Worm (Caenorhabditis elegans) whole organism, young adult: ENCODE data around the gene str-28.

Experiments used
- D2030.7 ChIP-seq: fragments of 200-800 bp; sonication (Bioruptor generic); IDR thresholded peaks from 2 replicates; pipeline ENCODE4 v1.3.6; 2022; ENCODE audit warnings: missing genetic modification reagents, missing genetic modification characterization, missing compliant biosample characterization
- F10E7.11 ChIP-seq: sonication (generic microtip); optimal IDR thresholded peaks from 2 replicates; lab custom pipeline; 2017; ENCODE audit warnings: mild to moderate bottlenecking, missing genetic modification characterization, moderate library complexity, missing compliant biosample characterization
- F23B12.7 ChIP-seq: sonication (generic microtip); optimal IDR thresholded peaks from 2 replicates; lab custom pipeline; 2017; ENCODE audit warnings: missing genetic modification characterization, mild to moderate bottlenecking, missing compliant biosample characterization, antibody characterized with exemption, moderate library complexity; ENCODE audit not compliant: insufficient read depth
- F49E8.2 ChIP-seq: sonication (generic microtip); optimal IDR thresholded peaks from 3 replicates; lab custom pipeline; 2017; ENCODE audit warnings: missing genetic modification characterization, mild to moderate bottlenecking, missing compliant biosample characterization, antibody characterized with exemption, moderate library complexity; ENCODE audit not compliant: insufficient read depth
- K11D2.4 ChIP-seq: fragments of 200-800 bp; sonication (Bioruptor generic); IDR thresholded peaks from 2 replicates; pipeline ENCODE4 v1.3.6; 2022; ENCODE audit warnings: missing genetic modification reagents, missing genetic modification characterization, missing compliant biosample characterization
- Y53G8AR.9 ChIP-seq: fragments of 200-800 bp; sonication (Bioruptor generic); conservative IDR thresholded peaks from 2 replicates; pipeline ENCODE4 v1.3.6; 2022; ENCODE audit warnings: missing genetic modification reagents, missing genetic modification characterization, missing compliant biosample characterization
- ZK185.1 ChIP-seq: sonication (generic microtip); optimal IDR thresholded peaks from 2 replicates; lab custom pipeline; 2016; ENCODE audit warnings: mild to moderate bottlenecking, missing genetic modification characterization, missing compliant biosample characterization; ENCODE audit not compliant: poor library complexity, severe bottlenecking
- akir-1 ChIP-seq: fragments of 200-800 bp; sonication (Bioruptor generic); optimal IDR thresholded peaks from 2 replicates; lab custom pipeline; 2018; ENCODE audit warnings: mild to moderate bottlenecking, missing genetic modification characterization, moderate library complexity, missing compliant biosample characterization
- athp-1 ChIP-seq: sonication (generic microtip); optimal IDR thresholded peaks from 2 replicates; lab custom pipeline; 2017; ENCODE audit warnings: mild to moderate bottlenecking, missing genetic modification characterization, missing compliant biosample characterization
- attf-6 ChIP-seq: fragments of 200-800 bp; sonication (Bioruptor generic); IDR thresholded peaks from 2 replicates; pipeline ENCODE4 v1.3.6; 2022; ENCODE audit warnings: missing genetic modification reagents, missing genetic modification characterization, missing compliant biosample characterization
- bed-1 ChIP-seq: fragments of 200-800 bp; sonication (Bioruptor generic); IDR thresholded peaks from 2 replicates; pipeline ENCODE4 v1.3.6; 2022; ENCODE audit warnings: missing genetic modification reagents, missing genetic modification characterization, missing compliant biosample characterization
- cebp-1 ChIP-seq, 2 experiments: fragments of 200-800 bp in 1 of 2; sonication (Bioruptor generic) in 1 of 2; sonication (generic microtip) in 1 of 2; IDR thresholded peaks in 1 of 2; optimal IDR thresholded peaks in 1 of 2; 2 replicates each; pipeline versions ENCODE4 v1.3.6 to Lab custom; 2017 to 2022; ENCODE audit warnings: missing compliant biosample characterization in 2 of 2, missing genetic modification characterization in 2 of 2, mild to moderate bottlenecking in 1 of 2, missing genetic modification reagents in 1 of 2, moderate library complexity in 1 of 2
- dox-1 ChIP-seq: fragments of 200-800 bp; sonication (Bioruptor generic); IDR thresholded peaks from 2 replicates; pipeline ENCODE4 v1.3.6; 2022; ENCODE audit warnings: missing genetic modification reagents, missing genetic modification characterization, missing compliant biosample characterization
- dpl-1 ChIP-seq: fragments of 150-350 bp; optimal IDR thresholded peaks from 2 replicates; lab custom pipeline; 2014; ENCODE audit warnings: missing biosample characterization, missing genetic modification reagents, missing genetic modification characterization
- fkh-3 ChIP-seq: sonication (generic microtip); optimal IDR thresholded peaks from 2 replicates; lab custom pipeline; 2016; ENCODE audit warnings: mild to moderate bottlenecking, missing genetic modification characterization, missing compliant biosample characterization
- hlh-26 ChIP-seq: fragments of 200-800 bp; sonication (Bioruptor generic); conservative IDR thresholded peaks from 2 replicates; pipeline ENCODE4 v1.3.6; 2022; ENCODE audit warnings: missing genetic modification reagents, missing genetic modification characterization, missing compliant biosample characterization
- hrde-1 ChIP-seq: sonication (generic microtip); optimal IDR thresholded peaks from 2 replicates; lab custom pipeline; 2016; ENCODE audit warnings: missing genetic modification characterization, mild to moderate bottlenecking, missing compliant biosample characterization, moderate library complexity, missing genotype, missing genetic modification reagents, borderline replicate concordance
- lsl-1 ChIP-seq: fragments of 200-800 bp; sonication (Bioruptor generic); optimal IDR thresholded peaks from 2 replicates; lab custom pipeline; 2018; ENCODE audit warnings: mild to moderate bottlenecking, missing genetic modification characterization, moderate library complexity, missing compliant biosample characterization
- nfya-1 ChIP-seq: sonication (generic microtip); optimal IDR thresholded peaks from 2 replicates; lab custom pipeline; 2017; ENCODE audit warnings: antibody characterized with exemption, missing compliant biosample characterization, missing genetic modification characterization, borderline replicate concordance; ENCODE audit not compliant: insufficient read depth
- nfya-2 ChIP-seq: fragments of 200-800 bp; sonication (Bioruptor generic); IDR thresholded peaks from 2 replicates; pipeline ENCODE4 v1.3.6; 2022; ENCODE audit warnings: missing genetic modification reagents, missing genetic modification characterization, missing compliant biosample characterization
- nhr-27 ChIP-seq: fragments of 200-800 bp; sonication (Bioruptor generic); optimal IDR thresholded peaks from 2 replicates; lab custom pipeline; 2018; ENCODE audit warnings: mild to moderate bottlenecking, missing genetic modification characterization, moderate library complexity, missing compliant biosample characterization
- pha-4 ChIP-seq: fragments of 150-350 bp; sonication (generic microtip); optimal IDR thresholded peaks from 2 replicates; lab custom pipeline; 2014; ENCODE audit warnings: missing biosample characterization, missing genetic modification reagents, missing genetic modification characterization
- rcor-1 ChIP-seq: fragments of 200-800 bp; sonication (Bioruptor generic); IDR thresholded peaks from 2 replicates; pipeline ENCODE4 v1.3.6; 2022; ENCODE audit warnings: missing genetic modification reagents, missing genetic modification characterization, missing compliant biosample characterization
- rpc-1 ChIP-seq, 2 experiments: fragments of 150-350 bp in 1 of 2; sonication (generic microtip) in 1 of 2; optimal IDR thresholded peaks; 2 replicates each; lab custom pipeline; 2014 to 2018; ENCODE audit warnings: missing biosample characterization in 1 of 2, missing genetic modification characterization in 1 of 2, missing genetic modification reagents in 1 of 2, missing genotype in 1 of 2
- sdz-38 ChIP-seq: sonication (generic microtip); optimal IDR thresholded peaks from 2 replicates; lab custom pipeline; 2016; ENCODE audit warnings: missing genotype, missing genetic modification characterization, missing compliant biosample characterization
- snpc-1.3 ChIP-seq: sonication (generic microtip); optimal IDR thresholded peaks from 2 replicates; lab custom pipeline; 2017; ENCODE audit warnings: missing genetic modification characterization, mild to moderate bottlenecking, missing compliant biosample characterization, antibody characterized with exemption, moderate library complexity, missing genotype, missing genetic modification reagents; ENCODE audit not compliant: insufficient read depth
- tbp1 ChIP-seq: fragments of 200-800 bp; sonication (Bioruptor generic); optimal IDR thresholded peaks from 2 replicates; lab custom pipeline; 2018; ENCODE audit warnings: mild to moderate bottlenecking, missing genetic modification characterization, missing compliant biosample characterization
- zfh-2 ChIP-seq: fragments of 200-800 bp; sonication (Bioruptor generic); conservative IDR thresholded peaks from 2 replicates; pipeline ENCODE4 v1.3.6; 2022; ENCODE audit warnings: missing genetic modification reagents, missing genetic modification characterization, missing compliant biosample characterization
- ztf-18 ChIP-seq: sonication (generic microtip); optimal IDR thresholded peaks from 2 replicates; lab custom pipeline; 2016; ENCODE audit warnings: missing genotype, mild to moderate bottlenecking, missing genetic modification characterization, missing compliant biosample characterization
- ztf-22 ChIP-seq: fragments of 200-800 bp; sonication (Bioruptor generic); optimal IDR thresholded peaks from 2 replicates; lab custom pipeline; 2018; ENCODE audit warnings: mild to moderate bottlenecking, missing genetic modification characterization, moderate library complexity, missing compliant biosample characterization
- ztf-25 ChIP-seq: fragments of 200-800 bp; sonication (Bioruptor generic); IDR thresholded peaks from 2 replicates; pipeline ENCODE4 v1.3.6; 2022; ENCODE audit warnings: missing genetic modification reagents, missing genetic modification characterization, missing compliant biosample characterization
- ztf-26 ChIP-seq: sonication (generic microtip); optimal IDR thresholded peaks from 2 replicates; lab custom pipeline; 2017; ENCODE audit warnings: missing genetic modification characterization, missing compliant biosample characterization

str-28 gene

DNA sequence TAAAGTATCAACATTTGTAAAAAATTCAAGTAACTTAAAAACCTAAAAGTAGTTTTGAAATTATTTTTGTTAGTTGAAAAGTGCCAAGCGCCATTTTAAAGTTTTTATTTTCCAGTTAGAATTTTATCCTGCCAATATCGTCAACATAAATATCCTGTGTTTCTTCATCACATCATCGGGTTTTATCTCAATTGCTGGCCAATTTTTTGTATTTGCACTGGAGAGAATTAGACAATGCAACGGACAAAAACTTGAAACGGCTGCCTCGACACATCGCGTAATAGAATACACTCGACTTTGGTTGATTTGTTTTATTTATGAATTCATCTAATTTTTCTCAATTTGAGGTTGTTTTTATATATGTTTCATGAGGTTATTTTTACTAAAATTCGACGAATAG, 17.7 kb downstream of the str-28 start, which contains the start of gene F25E5.2:
Gene F25E5.2 (plus strand): TSS at position 301 of the 400 bp plus-strand sequence.
- no peak for TF ChIP-seq hrde-1
- TF ChIP-seq bed-1 (GFP tag; lab: Robert Waterston, UW): no peak

DNA sequence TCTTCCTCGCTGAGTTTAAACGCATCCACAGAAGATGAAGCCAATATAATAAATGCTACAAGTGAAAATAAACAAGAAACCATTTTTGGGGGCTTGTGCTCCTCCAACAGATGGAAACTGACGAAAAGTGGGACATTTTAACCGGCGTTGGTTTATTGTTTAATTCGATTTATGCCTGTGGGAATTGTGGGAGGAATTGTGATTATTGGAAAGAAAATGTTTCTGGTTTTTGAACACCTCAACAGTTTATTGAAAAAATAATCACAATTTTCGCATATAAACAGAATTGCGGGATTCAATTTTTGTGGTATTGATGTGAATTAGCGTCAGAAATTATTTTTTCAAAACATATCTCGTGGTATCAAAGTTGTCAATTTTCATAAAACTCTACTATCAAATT, 18.5 kb downstream of the str-28 start, which contains the start of gene try-8:
Gene try-8 (minus strand): TSS at position 101 of the 400 bp plus-strand sequence.
- TF ChIP-seq akir-1 (GFP tag; lab: Kevin White, UChicago) (no peak), lsl-1 (no peak), sdz-38 (tag; lab: Kevin White, UChicago) (no peak), F23B12.7 (no peak), F49E8.2 (tag; lab: Kevin White, UChicago) (no peak), fkh-3 (tag; lab: Kevin White, UChicago) (no peak), nfya-1 (no peak), bed-1 (GFP tag; lab: Robert Waterston, UW) (no peak)
- TF ChIP-seq, all 124 proteins: peak for 0

DNA sequence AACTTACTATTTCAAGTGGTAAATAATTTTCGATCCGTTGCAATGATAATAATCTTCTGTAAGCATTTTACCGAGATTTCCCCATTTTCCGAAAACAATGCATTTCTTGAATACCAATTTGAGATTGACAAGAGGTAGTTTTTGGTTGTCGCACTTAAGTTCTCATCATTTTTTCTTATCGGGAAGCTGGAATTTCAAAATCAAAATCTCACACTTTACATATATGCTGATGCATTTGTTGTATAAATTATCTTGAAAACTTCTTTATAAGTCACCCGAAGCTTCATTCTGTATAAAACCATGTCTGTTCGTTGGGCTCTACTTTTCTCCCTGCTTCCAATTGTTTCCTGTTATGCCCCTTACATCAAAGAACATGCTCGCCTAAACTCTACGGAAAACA, 21.3 kb downstream of the str-28 start, which contains the start of gene try-11:
Gene try-11 (plus strand): TSS at position 301 of the 400 bp plus-strand sequence.
- TF ChIP-seq Y53G8AR.9 (GFP tag; lab: Robert Waterston, UW) (no peak), hlh-26 (GFP tag; lab: Robert Waterston, UW) (no peak), tbp1 (GFP tag; lab: Kevin White, UChicago) (no peak), snpc-1.3 (tag; lab: Kevin White, UChicago) (no peak), ZK185.1 (no peak), D2030.7 (GFP tag; lab: Robert Waterston, UW) (no peak), ztf-22 (no peak), attf-6 (GFP tag; lab: Robert Waterston, UW) (no peak), K11D2.4 (no peak), dpl-1 (GFP tag; lab: Kevin White, UChicago) (no peak), ztf-26 (tag; lab: Kevin White, UChicago) (no peak), nfya-2 (GFP tag; lab: Robert Waterston, UW) (no peak), nfya-1 (no peak), rcor-1 (no peak), pha-4 (tag; lab: Kevin White, UChicago) (no peak), athp-1 (tag; lab: Kevin White, UChicago) (no peak), rpc-1 (optimal IDR thresholded peaks at IDR 0.05; lab: Kevin White, UChicago) (no peak), rpc-1 (tag; optimal IDR thresholded peaks at IDR 0.05; lab: Kevin White, UChicago) (no peak)

DNA sequence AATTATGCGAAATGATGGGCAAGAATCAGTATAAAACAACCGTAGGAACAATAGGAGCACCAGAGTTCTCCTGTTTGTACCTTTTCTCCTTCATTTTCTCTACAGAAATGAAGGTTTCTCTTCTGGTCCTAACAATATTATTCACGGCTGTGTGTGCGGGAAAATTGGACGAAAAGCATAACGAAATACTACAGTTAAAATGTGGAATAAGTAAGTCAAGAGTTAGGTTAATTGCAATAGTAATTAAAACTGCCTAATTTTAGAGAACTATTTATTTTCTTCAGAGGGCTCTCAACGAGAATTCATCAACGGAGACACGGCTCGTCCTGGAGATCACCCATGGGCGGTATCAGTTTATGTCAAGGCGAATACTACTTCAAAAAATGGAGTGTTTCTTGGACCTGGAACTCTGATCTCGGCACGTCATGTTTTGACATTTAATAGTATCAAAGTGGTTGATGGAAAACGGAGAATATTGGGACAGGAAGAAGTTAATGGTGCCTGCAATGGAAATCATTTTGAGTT, 23.4 kb downstream of the str-28 start, which contains the start of gene try-12:
Gene try-12 (plus strand): TSS at position 51 of the 525 bp plus-strand sequence.
- TF ChIP-seq tbp1 (GFP tag; lab: Kevin White, UChicago) (no peak), ztf-18 (tag; lab: Kevin White, UChicago) (no peak), nhr-27 (tag; lab: Kevin White, UChicago) (no peak), zfh-2 (no peak), dox-1 (no peak)

DNA sequence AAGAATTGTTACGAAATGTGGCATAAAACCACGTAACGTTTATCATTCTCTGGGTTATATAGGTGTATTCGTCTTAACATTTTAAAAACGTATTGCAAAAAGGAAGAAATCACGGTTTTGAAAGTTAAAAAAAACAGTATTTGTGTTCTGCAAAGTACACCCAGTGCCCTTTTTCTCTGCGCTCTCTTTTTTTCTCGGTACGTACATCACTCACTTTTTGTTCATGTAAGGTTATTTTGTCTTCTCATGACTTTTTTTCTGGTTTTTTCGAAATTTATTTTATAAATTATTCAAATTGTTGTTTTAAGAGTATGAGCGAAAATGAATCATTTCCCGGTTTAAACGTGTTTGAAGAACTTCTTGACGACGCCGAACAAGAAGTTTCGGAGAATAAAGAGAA, 25.8 kb downstream of the str-28 start, which contains the start of gene F25E5.5:
Gene F25E5.5 (plus strand): TSS at position 301 of the 400 bp plus-strand sequence.
- no peak for TF ChIP-seq ztf-25 (GFP tag; lab: Robert Waterston, UW)
- no peak for TF ChIP-seq cebp-1 (GFP tag; IDR thresholded peaks at IDR 0.05; lab: Robert Waterston, UW)
- TF ChIP-seq cebp-1 (tag; optimal IDR thresholded peaks at IDR 0.05; lab: Kevin White, UChicago): peak; percentile 4
- no peak for TF ChIP-seq F10E7.11 (tag; lab: Kevin White, UChicago)
